Worm (Caenorhabditis elegans) whole organism, late embryonic: Measurements from ENCODE around the gene ekl-6.
A peak's percentile ranks its signal among the peaks of the same experiment; 100 is the strongest.

Experiments
- C08G9.2 ChIP-seq: sonication (generic microtip); optimal IDR thresholded peaks from 2 replicates; lab custom pipeline; 2016; ENCODE audit warnings: mild to moderate bottlenecking, missing genetic modification characterization, moderate library complexity, missing compliant biosample characterization
- K02D7.2 ChIP-seq: sonication (generic microtip); optimal IDR thresholded peaks from 2 replicates; lab custom pipeline; 2017; ENCODE audit warnings: mild to moderate bottlenecking, missing genetic modification characterization, missing compliant biosample characterization
- T23F11.4 ChIP-seq: fragments of 200-800 bp; sonication (Bioruptor generic); optimal IDR thresholded peaks from 2 replicates; lab custom pipeline; 2018; ENCODE audit warnings: mild to moderate bottlenecking, missing genetic modification characterization, missing compliant biosample characterization
- ceh-19 ChIP-seq: fragments of 200-800 bp; sonication (Bioruptor generic); optimal IDR thresholded peaks from 2 replicates; lab custom pipeline; 2018; ENCODE audit warnings: mild to moderate bottlenecking, missing genetic modification characterization, missing compliant biosample characterization
- ceh-2 ChIP-seq: sonication (generic microtip); optimal IDR thresholded peaks from 2 replicates; lab custom pipeline; 2016; ENCODE audit warnings: missing genotype, missing genetic modification characterization, missing compliant biosample characterization
- ceh-30 ChIP-seq: fragments of 150-350 bp; optimal IDR thresholded peaks from 2 replicates; lab custom pipeline; 2014; ENCODE audit warnings: missing biosample characterization, missing genetic modification characterization
- ceh-31 ChIP-seq: sonication (generic microtip); optimal IDR thresholded peaks from 2 replicates; lab custom pipeline; 2016; ENCODE audit warnings: missing genetic modification characterization, missing compliant biosample characterization
- ceh-45 ChIP-seq: fragments of 200-800 bp; sonication (Bioruptor generic); IDR thresholded peaks from 2 replicates; pipeline ENCODE4 v1.3.6; 2022; ENCODE audit warnings: missing genetic modification reagents, missing genetic modification characterization, missing compliant biosample characterization
- ceh-48 ChIP-seq: sonication (generic microtip); optimal IDR thresholded peaks from 2 replicates; lab custom pipeline; 2016; ENCODE audit warnings: missing genetic modification characterization, inconsistent platforms, missing compliant biosample characterization
- che-1 ChIP-seq: sonication (generic microtip); optimal IDR thresholded peaks from 2 replicates; lab custom pipeline; 2016; ENCODE audit warnings: mild to moderate bottlenecking, missing genetic modification characterization, missing compliant biosample characterization
- dmd-4 ChIP-seq: sonication (generic microtip); optimal IDR thresholded peaks from 2 replicates; lab custom pipeline; 2016; ENCODE audit warnings: borderline replicate concordance, missing genetic modification characterization, missing compliant biosample characterization
- dve-1 ChIP-seq: sonication (generic microtip); optimal IDR thresholded peaks from 2 replicates; lab custom pipeline; 2017; ENCODE audit warnings: antibody characterized with exemption, mild to moderate bottlenecking, missing genetic modification characterization, missing compliant biosample characterization
- elt-2 ChIP-seq: sonication (generic microtip); optimal IDR thresholded peaks from 2 replicates; lab custom pipeline; 2016; ENCODE audit warnings: missing genetic modification reagents, missing genetic modification characterization, missing compliant biosample characterization
- elt-4 ChIP-seq: sonication (generic microtip); optimal IDR thresholded peaks from 2 replicates; lab custom pipeline; 2016; ENCODE audit warnings: missing genetic modification characterization, missing compliant biosample characterization
- ets-4 ChIP-seq: sonication (generic microtip); optimal IDR thresholded peaks from 2 replicates; lab custom pipeline; 2016; ENCODE audit warnings: missing genetic modification characterization, missing compliant biosample characterization
- fax-1 ChIP-seq: sonication (generic microtip); optimal IDR thresholded peaks from 2 replicates; lab custom pipeline; 2016; ENCODE audit warnings: missing genotype, missing genetic modification characterization, missing compliant biosample characterization
- fkh-6 ChIP-seq: sonication (generic microtip); optimal IDR thresholded peaks from 2 replicates; lab custom pipeline; 2016; ENCODE audit warnings: missing genetic modification characterization, missing compliant biosample characterization
- gmeb-2 ChIP-seq: sonication (generic microtip); optimal IDR thresholded peaks from 2 replicates; lab custom pipeline; 2016; ENCODE audit warnings: missing genetic modification characterization, inconsistent platforms, missing compliant biosample characterization
- hlh-13 ChIP-seq: fragments of 200-800 bp; sonication (Bioruptor generic); optimal IDR thresholded peaks from 2 replicates; lab custom pipeline; 2018; ENCODE audit warnings: mild to moderate bottlenecking, missing genetic modification characterization, missing compliant biosample characterization
- hlh-30 ChIP-seq: sonication (generic microtip); optimal IDR thresholded peaks from 2 replicates; lab custom pipeline; 2017; ENCODE audit warnings: antibody characterized with exemption, missing genetic modification characterization, missing compliant biosample characterization; ENCODE audit not compliant: insufficient read depth
- hlh-6 ChIP-seq: sonication (generic microtip); optimal IDR thresholded peaks from 2 replicates; lab custom pipeline; 2016; ENCODE audit warnings: missing genotype, missing genetic modification characterization, missing compliant biosample characterization
- lim-6 ChIP-seq: sonication (generic microtip); optimal IDR thresholded peaks from 2 replicates; lab custom pipeline; 2016; ENCODE audit warnings: missing genetic modification characterization, missing compliant biosample characterization
- lin-11 ChIP-seq: fragments of 200-800 bp; sonication (Bioruptor generic); optimal IDR thresholded peaks from 2 replicates; lab custom pipeline; 2018; ENCODE audit warnings: mild to moderate bottlenecking, missing genetic modification characterization, missing compliant biosample characterization
- madf-2 ChIP-seq: sonication (generic microtip); optimal IDR thresholded peaks from 2 replicates; lab custom pipeline; 2017; ENCODE audit warnings: missing genetic modification characterization, missing compliant biosample characterization
- mec-3 ChIP-seq: sonication (generic microtip); optimal IDR thresholded peaks from 2 replicates; lab custom pipeline; 2016; ENCODE audit warnings: borderline replicate concordance, missing genetic modification characterization, missing compliant biosample characterization
- nfya-1 ChIP-seq: sonication (generic microtip); optimal IDR thresholded peaks from 2 replicates; lab custom pipeline; 2017; ENCODE audit warnings: missing genetic modification characterization, mild to moderate bottlenecking, missing compliant biosample characterization, antibody characterized with exemption, moderate library complexity
- nhr-11 ChIP-seq: fragments of 150-350 bp; optimal IDR thresholded peaks from 2 replicates; lab custom pipeline; 2014; ENCODE audit warnings: missing biosample characterization, missing genetic modification characterization
- nhr-232 ChIP-seq: sonication (generic microtip); optimal IDR thresholded peaks from 2 replicates; lab custom pipeline; 2016; ENCODE audit warnings: missing genetic modification characterization, missing compliant biosample characterization
- npax-4 ChIP-seq: sonication (generic microtip); optimal IDR thresholded peaks from 2 replicates; lab custom pipeline; 2016; ENCODE audit warnings: missing genetic modification characterization, missing compliant biosample characterization
- pat-9 ChIP-seq: fragments of 200-800 bp; sonication (Bioruptor generic); optimal IDR thresholded peaks from 2 replicates; lab custom pipeline; 2018; ENCODE audit warnings: mild to moderate bottlenecking, missing genetic modification characterization, moderate library complexity, missing compliant biosample characterization
- pax-1 ChIP-seq: fragments of 150-350 bp; optimal IDR thresholded peaks from 2 replicates; lab custom pipeline; 2014; ENCODE audit warnings: missing biosample characterization, missing genetic modification characterization
- pha-2 ChIP-seq: sonication (generic microtip); optimal IDR thresholded peaks from 2 replicates; lab custom pipeline; 2017; ENCODE audit warnings: mild to moderate bottlenecking, missing genetic modification characterization, missing compliant biosample characterization
- pha-4 ChIP-seq: fragments of 150-350 bp; optimal IDR thresholded peaks from 2 replicates; lab custom pipeline; 2018; ENCODE audit warnings: missing biosample characterization, missing genetic modification reagents, missing genetic modification characterization
- pqm-1 ChIP-seq: sonication (generic microtip); optimal IDR thresholded peaks from 2 replicates; lab custom pipeline; 2016; ENCODE audit warnings: missing genetic modification characterization, missing compliant biosample characterization
- sox-2 ChIP-seq: fragments of 200-800 bp; sonication (Bioruptor generic); IDR thresholded peaks from 2 replicates; pipeline ENCODE4 v1.3.6; 2022; ENCODE audit warnings: missing genetic modification reagents, missing genetic modification characterization, missing compliant biosample characterization
- syd-9 ChIP-seq: sonication (generic microtip); optimal IDR thresholded peaks from 2 replicates; lab custom pipeline; 2016; ENCODE audit warnings: mild to moderate bottlenecking, missing genetic modification characterization, moderate library complexity, missing compliant biosample characterization
- tbx-2 ChIP-seq: sonication (generic microtip); optimal IDR thresholded peaks from 2 replicates; lab custom pipeline; 2016; ENCODE audit warnings: missing genetic modification characterization, missing compliant biosample characterization
- tbx-7 ChIP-seq: sonication (generic microtip); optimal IDR thresholded peaks from 2 replicates; lab custom pipeline; 2016; ENCODE audit warnings: missing genotype, missing genetic modification characterization, missing compliant biosample characterization
- ttx-3 ChIP-seq: sonication (generic microtip); optimal IDR thresholded peaks from 2 replicates; lab custom pipeline; 2016; ENCODE audit warnings: missing genetic modification reagents, missing genetic modification characterization, missing compliant biosample characterization
- unc-55 ChIP-seq: sonication (generic microtip); optimal IDR thresholded peaks from 2 replicates; lab custom pipeline; 2017; ENCODE audit warnings: missing biosample characterization, missing genetic modification reagents, missing genetic modification characterization
- ztf-16 ChIP-seq: sonication (generic microtip); optimal IDR thresholded peaks from 2 replicates; lab custom pipeline; 2017; ENCODE audit warnings: missing genetic modification characterization, missing compliant biosample characterization

ekl-6 gene

DNA sequence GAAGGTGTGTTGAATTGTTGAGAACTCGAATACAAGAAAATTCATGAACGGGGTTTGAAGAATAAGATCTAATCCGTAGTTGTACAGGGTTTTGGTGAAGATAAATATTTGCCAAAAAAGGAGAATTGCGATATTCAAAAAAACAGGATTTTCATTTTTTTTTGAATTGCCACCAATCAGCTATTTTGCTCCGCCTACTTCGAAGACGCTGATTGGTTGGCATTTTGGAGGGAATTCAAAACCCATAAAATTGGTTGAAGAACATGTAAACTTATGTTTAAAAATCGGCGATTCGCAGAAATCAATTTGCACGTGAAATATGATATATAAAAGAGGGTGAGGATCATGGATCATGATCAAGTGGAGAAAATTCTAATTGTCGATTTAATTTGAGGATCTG lies 11.8 kb downstream of the ekl-6 start:
- TF ChIP-seq nfya-1 (peak; percentile 87), pat-9 (no peak)

DNA sequence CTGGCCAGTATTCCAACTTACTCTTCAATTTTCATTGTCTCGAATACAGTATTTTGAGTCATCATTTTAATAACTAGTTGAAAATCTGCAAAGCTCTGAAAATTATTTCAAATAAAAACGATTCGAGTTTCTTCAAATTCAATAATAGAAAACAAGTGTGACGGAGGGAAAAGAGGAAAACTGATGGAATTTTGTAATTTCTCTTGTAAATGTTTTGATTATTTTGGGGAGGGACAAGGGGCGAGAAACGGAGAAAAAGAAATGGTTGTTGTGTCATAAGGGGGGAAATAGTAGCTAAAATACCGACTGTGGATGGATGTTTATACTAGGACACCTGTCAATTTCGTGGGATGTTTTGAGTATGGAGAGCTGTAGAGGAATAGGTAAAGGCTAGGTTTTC lies 13.9 kb downstream of the ekl-6 start, which contains the start of gene T16G12.9:
Gene T16G12.9, minus strand, starts transcription at position 101 of the 400 bp plus-strand sequence.
- TF ChIP-seq elt-2 (tag; lab: Kevin White, UChicago) (no peak), mec-3 (tag; lab: Kevin White, UChicago) (no peak), lin-11 (tag; lab: Kevin White, UChicago) (no peak), nhr-11 (no peak), C08G9.2 (tag; lab: Kevin White, UChicago) (no peak), ceh-19 (GFP tag; lab: Kevin White, UChicago) (no peak), ztf-16 (tag; lab: Kevin White, UChicago) (no peak), pax-1 (tag; lab: Kevin White, UChicago) (no peak), fax-1 (tag; lab: Kevin White, UChicago) (no peak), npax-4 (tag; lab: Kevin White, UChicago) (no peak), fkh-6 (no peak), ceh-48 (tag; lab: Kevin White, UChicago) (no peak)
- TF ChIP-seq, all 69 proteins: peak for 0

ce11 chrIII:10078784-10079183 lies 14.6 kb downstream of the ekl-6 start:
- TF ChIP-seq fkh-6 (no peak), dmd-4 (no peak), lin-11 (tag; lab: Kevin White, UChicago) (no peak), T23F11.4 (GFP tag; lab: Kevin White, UChicago) (no peak), ceh-31 (tag; lab: Kevin White, UChicago) (no peak), hlh-13 (GFP tag; lab: Kevin White, UChicago) (no peak), ttx-3 (tag; lab: Kevin White, UChicago) (no peak), unc-55 (GFP tag; lab: Kevin White, UChicago) (no peak), hlh-6 (tag; lab: Kevin White, UChicago) (no peak), K02D7.2 (tag; lab: Kevin White, UChicago) (no peak), tbx-7 (tag; lab: Kevin White, UChicago) (no peak)

- TF ChIP-seq tbx-2 (no peak), pat-9 (no peak), npax-4 (tag; lab: Kevin White, UChicago) (no peak), sox-2 (GFP tag; lab: Robert Waterston, UW) (no peak), ceh-45 (GFP tag; lab: Robert Waterston, UW) (no peak), ztf-16 (tag; lab: Kevin White, UChicago) (no peak), unc-55 (GFP tag; lab: Kevin White, UChicago) (no peak), nhr-11 (no peak), syd-9 (tag; lab: Kevin White, UChicago) (no peak), dmd-4 (no peak), pha-4 (no peak), ceh-30 (tag; lab: Kevin White, UChicago) (no peak), ceh-2 (tag; lab: Kevin White, UChicago) (no peak), ttx-3 (tag; lab: Kevin White, UChicago) (no peak), che-1 (tag; lab: Kevin White, UChicago) (no peak)
Observed at ce11 chrIII:10083242-10083641, 19.0 kb downstream of the ekl-6 start, which contains the start of gene T16H12.3. T16H12.3 (minus strand) TSS chrIII:10083292.

ce11 chrIII:10085103-10085502 lies 20.9 kb downstream of the ekl-6 start, which contains the start of gene T16H12.13:
T16H12.13 (plus strand) TSS chrIII:10085403.
- TF ChIP-seq dve-1 (tag; lab: Kevin White, UChicago): no peak
- TF ChIP-seq lin-11 (tag; lab: Kevin White, UChicago): no peak
- TF ChIP-seq tbx-2: no peak
- no peak for TF ChIP-seq nhr-232
- TF ChIP-seq hlh-30: no peak
- TF ChIP-seq elt-4: no peak
- no peak for TF ChIP-seq ceh-45 (GFP tag; lab: Robert Waterston, UW)
- TF ChIP-seq ets-4 (tag; lab: Kevin White, UChicago): no peak
- TF ChIP-seq madf-2 (tag; lab: Kevin White, UChicago): no peak
- no peak for TF ChIP-seq lim-6 (tag; lab: Kevin White, UChicago)
- no peak for TF ChIP-seq gmeb-2 (tag; lab: Kevin White, UChicago)
- no peak for TF ChIP-seq pha-2 (tag; lab: Kevin White, UChicago)
- TF ChIP-seq pqm-1: no peak
